Worm (Caenorhabditis elegans) whole organism, L1 larva: ENCODE measurements around the gene F14B8.6.

Experiments
- Y116A8C.19 ChIP-seq: sonication (generic microtip); optimal IDR thresholded peaks from 2 replicates; lab custom pipeline; 2016; ENCODE audit warnings: missing compliant biosample characterization, missing genetic modification characterization, borderline replicate concordance
- mdl-1 ChIP-seq, 2 experiments: fragments of 150-350 bp; optimal IDR thresholded peaks; 2 replicates each; lab custom pipeline; 2014 to 2017; ENCODE audit warnings: missing biosample characterization in 2 of 2, missing genetic modification characterization in 2 of 2, inconsistent platforms in 1 of 2
- nhr-19 ChIP-seq: fragments of 200-800 bp; sonication (Bioruptor generic); conservative IDR thresholded peaks from 2 replicates; pipeline ENCODE4 v1.3.6; 2022; ENCODE audit warnings: missing genetic modification characterization, missing compliant biosample characterization
- nhr-237 ChIP-seq: fragments of 150-350 bp; optimal IDR thresholded peaks from 2 replicates; lab custom pipeline; 2014; ENCODE audit warnings: missing biosample characterization, missing genetic modification characterization
- unc-30 ChIP-seq: sonication (generic microtip); optimal IDR thresholded peaks from 2 replicates; lab custom pipeline; 2017; ENCODE audit warnings: missing biosample characterization, missing genetic modification characterization
- zag-1 ChIP-seq: fragments of 150-350 bp; optimal IDR thresholded peaks from 2 replicates; lab custom pipeline; 2014; ENCODE audit warnings: missing biosample characterization, missing genetic modification characterization

DNA sequence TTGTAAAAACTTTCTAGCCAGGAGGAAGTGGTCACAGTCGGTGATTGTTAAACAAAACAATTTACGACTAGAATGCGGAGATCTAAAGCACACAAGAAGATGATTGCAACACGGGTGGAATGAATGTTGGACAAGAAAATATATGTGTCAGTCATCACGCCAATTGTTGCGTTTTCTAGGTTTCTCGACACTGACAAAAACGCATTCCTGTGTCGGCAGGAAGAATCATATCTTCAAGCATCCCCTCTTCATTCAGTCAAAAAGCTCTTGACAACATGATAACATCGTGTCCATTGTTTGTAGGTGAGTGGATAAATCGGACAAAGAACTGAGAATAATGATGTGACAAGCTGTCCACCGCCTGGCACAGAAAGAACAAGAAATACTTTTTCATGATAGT, 27.3 kb upstream of the F14B8.6 start:
- no peak for TF ChIP-seq Y116A8C.19 (tag; lab: Kevin White, UChicago)
- no peak for TF ChIP-seq nhr-237
- no peak for TF ChIP-seq mdl-1 (tag; optimal IDR thresholded peaks at IDR 0.05; lab: Kevin White, UChicago)
- TF ChIP-seq unc-30 = no peak
- no peak for TF ChIP-seq nhr-19
- no peak for TF ChIP-seq zag-1
